Fruit fly (Drosophila melanogaster) whole organism, prepupa: ENCODE data around the gene JMJD5.

ENCODE experiments used
- CG10631 ChIP-seq: fragments of 200-800 bp; sonication (Bioruptor generic); optimal IDR thresholded peaks from 2 replicates; lab custom pipeline; 2016; ENCODE audit warnings: missing biosample characterization, missing genetic modification characterization
- CG11902 ChIP-seq: fragments of 200-800 bp; sonication (Bioruptor generic); optimal IDR thresholded peaks from 3 replicates; lab custom pipeline; 2016; ENCODE audit warnings: missing biosample characterization, missing genetic modification characterization
- CG16779 ChIP-seq: fragments of 200-800 bp; sonication (Bioruptor generic); optimal IDR thresholded peaks from 3 replicates; lab custom pipeline; 2017; ENCODE audit warnings: missing biosample characterization, mild to moderate bottlenecking, missing genetic modification characterization
- CG3032 ChIP-seq: fragments of 200-800 bp; optimal IDR thresholded peaks from 2 replicates; lab custom pipeline; 2019; ENCODE audit warnings: missing biosample characterization, mild to moderate bottlenecking, missing genetic modification characterization, moderate library complexity
- CG6808 ChIP-seq: fragments of 200-800 bp; sonication (Bioruptor generic); optimal IDR thresholded peaks from 3 replicates; lab custom pipeline; 2017; ENCODE audit warnings: missing biosample characterization, missing genetic modification characterization, mild to moderate bottlenecking, moderate library complexity, missing genetic modification reagents
- CG6854 ChIP-seq: fragments of 200-800 bp; sonication (Bioruptor generic); optimal IDR thresholded peaks from 2 replicates; lab custom pipeline; 2017; ENCODE audit warnings: missing biosample characterization, mild to moderate bottlenecking, missing genetic modification characterization
- CG8119 ChIP-seq: fragments of 200-800 bp; sonication (Bioruptor generic); IDR thresholded peaks from 3 replicates; pipeline ENCODE4 v1.3.6; 2022; ENCODE audit warnings: missing biosample characterization, missing genetic modification characterization
- Ets96B ChIP-seq: fragments of 200-800 bp; optimal IDR thresholded peaks from 2 replicates; lab custom pipeline; 2019; ENCODE audit warnings: missing biosample characterization, mild to moderate bottlenecking, missing genetic modification characterization, moderate library complexity
- Hr38 ChIP-seq: sonication (Bioruptor generic); optimal IDR thresholded peaks from 2 replicates; lab custom pipeline; 2016; ENCODE audit warnings: missing biosample characterization, missing genetic modification characterization
- OdsH ChIP-seq: fragments of 200-800 bp; sonication (Bioruptor generic); optimal IDR thresholded peaks from 3 replicates; lab custom pipeline; 2016; ENCODE audit warnings: missing biosample characterization, missing genetic modification characterization
- acj6 ChIP-seq: fragments of 200-800 bp; sonication (Bioruptor generic); optimal IDR thresholded peaks from 3 replicates; lab custom pipeline; 2016; ENCODE audit warnings: missing biosample characterization, missing genetic modification characterization
- lz ChIP-seq: fragments of 200-800 bp; sonication (Bioruptor generic); optimal IDR thresholded peaks from 3 replicates; lab custom pipeline; 2016; ENCODE audit warnings: missing biosample characterization, missing genetic modification characterization

DNA sequence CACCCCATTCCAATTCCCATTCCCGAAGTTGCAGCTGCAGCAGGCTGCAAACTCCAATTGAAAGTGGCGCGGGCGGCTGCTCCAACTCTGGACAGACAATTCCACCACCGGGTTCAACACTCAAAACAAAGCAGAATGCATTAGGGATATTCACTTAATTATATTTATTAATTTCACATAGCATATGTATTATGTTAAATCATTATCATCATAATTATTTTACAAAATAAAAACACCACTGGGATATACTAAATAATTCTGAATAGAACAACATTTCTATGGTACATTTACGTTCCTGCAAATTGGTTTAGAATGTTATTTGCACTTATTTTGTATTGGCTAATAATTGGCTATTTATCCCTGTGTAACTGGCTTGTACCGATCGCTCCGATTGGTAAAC is 33.7 kb downstream of the JMJD5 start:
- peak; percentile 59 for TF ChIP-seq CG3032 (tag; lab: Kevin White, UChicago)
- TF ChIP-seq CG8119 = peak; percentile 67; the same call in 2 of the 3 replicates
- peak; percentile 36 for TF ChIP-seq OdsH (GFP tag; lab: Kevin White, UChicago)
- TF ChIP-seq CG6808 (GFP tag; lab: Kevin White, UChicago) = peak; percentile 9
- TF ChIP-seq lz (GFP tag; lab: Kevin White, UChicago) = no peak
- no peak for TF ChIP-seq Hr38
- TF ChIP-seq CG10631 (GFP tag; lab: Kevin White, UChicago) = peak; percentile 24
- no peak for TF ChIP-seq CG16779
- TF ChIP-seq acj6 (GFP tag; lab: Kevin White, UChicago) = no peak
- TF ChIP-seq CG6854 (GFP tag; lab: Kevin White, UChicago) = no peak
- TF ChIP-seq Ets96B (tag; lab: Kevin White, UChicago) = peak; percentile 57
- TF ChIP-seq CG11902 = no peak
